Worm (Caenorhabditis elegans) whole organism, L4 larva: ENCODE measurements around the gene swan-1.

Experiments used
- R02D3.7 ChIP-seq: fragments of 150-350 bp; sonication (generic microtip); optimal IDR thresholded peaks from 3 replicates; lab custom pipeline; 2014; ENCODE audit warnings: missing biosample characterization, missing genetic modification characterization
- rbr-2 ChIP-seq: sonication (generic microtip); optimal IDR thresholded peaks from 2 replicates; lab custom pipeline; 2016; ENCODE audit warnings: missing genotype, missing genetic modification characterization, missing compliant biosample characterization

ce11 chrV:13782190-13782589, 24.8 kb downstream of the swan-1 start, which contains the start of gene decr-1.1:
- no peak for TF ChIP-seq R02D3.7 (tag; lab: Kevin White, UChicago)
- TF ChIP-seq rbr-2 (tag; lab: Kevin White, UChicago): no peak
